Fruit fly (Drosophila melanogaster): Measurements from ENCODE around the gene CG34241.

dm6 chr3L:12115103-12115502, 12.7 kb upstream of the CG34241 start:
- TF ChIP-seq Myc (optimal IDR thresholded peaks at IDR 0.05), result no peak
- TF ChIP-seq Sin3A (optimal IDR thresholded peaks at IDR 0.05), result no peak
- TF ChIP-seq psq (optimal IDR thresholded peaks at IDR 0.05), result no peak
- no peak for TF ChIP-seq insv (optimal IDR thresholded peaks at IDR 0.05)
- no peak for TF ChIP-seq h (optimal IDR thresholded peaks at IDR 0.05)
- no peak for TF ChIP-seq ttk (optimal IDR thresholded peaks at IDR 0.05)

Data from Kc167 (cell line).